Fruit fly (Drosophila melanogaster) whole organism: ENCODE data around the gene CG31300.

ENCODE experiments used
- CG8478 ChIP-seq: fragments of >200 bp; optimal IDR thresholded peaks from 2 replicates; lab custom pipeline; 2018; ENCODE audit warnings: inconsistent platforms
- Dll ChIP-seq: fragments of >200 bp; optimal IDR thresholded peaks from 2 replicates; lab custom pipeline; 2017
- EcR ChIP-seq, 2 experiments: fragments of >200 bp; optimal IDR thresholded peaks; 2 replicates each; lab custom pipeline; 2017; ENCODE audit warnings: missing biosample characterization in 2 of 2, missing genetic modification characterization in 2 of 2, missing genetic modification reagents in 2 of 2
- pan ChIP-seq: fragments of >200 bp; optimal IDR thresholded peaks from 2 replicates; lab custom pipeline; 2017
- psq ChIP-seq: fragments of >200 bp; optimal IDR thresholded peaks from 2 replicates; lab custom pipeline; 2017
- usp ChIP-seq: fragments of >200 bp; optimal IDR thresholded peaks from 2 replicates; lab custom pipeline; 2017; ENCODE audit warnings: missing biosample characterization, missing genetic modification characterization, mixed read lengths

The CG31300 gene

dm6 chr3R:25249145-25250141 lies 34.0 kb upstream of the CG31300 start, which contains the start of gene Nup358:
Nup358 (plus strand) TSS chr3R:25249348.
- no peak for TF ChIP-seq usp (GFP tag; lab: Kevin White, UChicago)
- TF ChIP-seq EcR (GFP tag; optimal IDR thresholded peaks at IDR 0.05; lab: Kevin White, UChicago) = no peak
- no peak for TF ChIP-seq Dll (lab: Kevin White, UChicago)
- TF ChIP-seq pan (lab: Kevin White, UChicago) = no peak
- TF ChIP-seq psq (lab: Kevin White, UChicago) = no peak
- TF ChIP-seq CG8478 (lab: Kevin White, UChicago) = no peak

DNA sequence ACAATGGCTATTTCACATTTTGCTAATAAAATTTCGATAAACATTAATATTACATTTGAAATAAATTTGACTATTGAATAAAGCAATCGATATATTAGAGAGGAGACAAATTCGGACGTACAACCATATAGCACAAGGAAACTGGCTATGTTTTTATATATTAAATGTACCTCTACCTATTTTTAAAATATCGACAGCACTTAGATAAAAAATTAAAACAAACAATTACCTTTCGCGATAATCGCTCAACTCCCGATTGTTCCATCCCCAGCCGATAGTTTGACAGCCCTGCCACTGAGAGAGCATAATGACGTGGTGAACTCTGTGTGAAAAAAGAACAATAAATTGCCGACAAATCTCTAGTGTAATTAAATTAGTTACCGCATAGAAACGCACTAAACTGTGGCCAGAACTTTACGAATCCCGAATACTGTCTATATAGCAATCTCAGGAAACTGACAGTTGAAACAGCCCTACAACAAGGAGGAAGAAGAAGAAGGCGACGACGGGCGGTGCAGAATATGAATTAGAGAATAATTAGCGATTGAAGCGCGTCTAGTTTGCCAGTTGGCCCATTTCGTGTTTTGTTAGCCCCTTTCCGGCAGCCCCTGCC lies 24.7 kb upstream of the CG31300 start, which contains the start of gene CG11857:
Gene CG11857 (plus strand): TSS at position 271 of the 613 bp plus-strand sequence.
- TF ChIP-seq psq (lab: Kevin White, UChicago) = no peak
- TF ChIP-seq CG8478 (lab: Kevin White, UChicago) = no peak
- no peak for TF ChIP-seq pan (lab: Kevin White, UChicago)
- TF ChIP-seq EcR (GFP tag; optimal IDR thresholded peaks at IDR 0.05; lab: Kevin White, UChicago) = no peak
- TF ChIP-seq usp (GFP tag; lab: Kevin White, UChicago) = no peak

- TF ChIP-seq usp (GFP tag; lab: Kevin White, UChicago) (no peak), CG8478 (lab: Kevin White, UChicago) (no peak), pan (lab: Kevin White, UChicago) (no peak)
Measured at dm6 chr3R:25260670-25261069, 22.8 kb upstream of the CG31300 start.

- TF ChIP-seq EcR (GFP tag; optimal IDR thresholded peaks at IDR 0.05; lab: Kevin White, UChicago) (no peak), pan (lab: Kevin White, UChicago) (no peak), Dll (lab: Kevin White, UChicago) (no peak), usp (GFP tag; lab: Kevin White, UChicago) (no peak), psq (lab: Kevin White, UChicago) (no peak), CG8478 (lab: Kevin White, UChicago) (no peak)
Measured at dm6 chr3R:25262322-25262761, 21.1 kb upstream of the CG31300 start, which contains the start of the genes Kdsr and CG11858. Kdsr (minus strand) TSS chr3R:25262498. CG11858 (plus strand) TSS chr3R:25262741.

DNA sequence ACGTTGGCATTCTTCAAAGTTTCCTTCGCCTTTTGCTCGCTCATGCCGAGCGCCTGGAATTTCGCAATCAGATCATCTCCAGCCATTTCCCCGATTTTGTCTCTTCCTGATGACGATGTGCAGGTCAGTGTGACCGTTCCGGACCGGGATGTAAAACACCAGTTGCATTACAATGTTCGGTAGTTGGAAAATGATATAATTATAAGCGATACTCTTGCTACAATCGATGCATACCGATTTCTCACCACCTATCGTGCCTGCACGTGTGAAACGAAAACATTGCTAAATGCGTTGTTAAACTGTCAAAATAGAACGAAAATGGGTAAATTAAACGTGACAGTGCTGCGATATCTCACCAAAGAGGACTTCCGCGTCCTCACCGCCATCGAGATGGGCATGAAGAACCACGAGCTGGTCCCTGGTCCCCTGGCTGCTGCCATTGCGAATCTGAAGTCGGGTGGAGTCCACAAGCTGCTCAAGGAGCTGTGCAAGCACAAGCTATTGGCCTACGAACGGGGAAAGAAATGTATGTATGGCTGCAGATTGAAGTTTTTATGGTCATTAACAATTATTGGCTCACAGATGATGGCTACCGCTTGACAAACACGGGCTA lies 17.7 kb upstream of the CG31300 start, which contains the start of the genes GlnRS and RIOK2:
Gene GlnRS (minus strand): TSS at position 133 of the 613 bp plus-strand sequence.
Gene RIOK2 (plus strand): TSS at position 256 of the 613 bp plus-strand sequence.
- TF ChIP-seq CG8478 (lab: Kevin White, UChicago) = no peak
- no peak for TF ChIP-seq usp (GFP tag; lab: Kevin White, UChicago)
- no peak for TF ChIP-seq psq (lab: Kevin White, UChicago)
- no peak for TF ChIP-seq EcR (GFP tag; optimal IDR thresholded peaks at IDR 0.05; lab: Kevin White, UChicago)
- no peak for TF ChIP-seq Dll (lab: Kevin White, UChicago)
- no peak for TF ChIP-seq pan (lab: Kevin White, UChicago)

DNA sequence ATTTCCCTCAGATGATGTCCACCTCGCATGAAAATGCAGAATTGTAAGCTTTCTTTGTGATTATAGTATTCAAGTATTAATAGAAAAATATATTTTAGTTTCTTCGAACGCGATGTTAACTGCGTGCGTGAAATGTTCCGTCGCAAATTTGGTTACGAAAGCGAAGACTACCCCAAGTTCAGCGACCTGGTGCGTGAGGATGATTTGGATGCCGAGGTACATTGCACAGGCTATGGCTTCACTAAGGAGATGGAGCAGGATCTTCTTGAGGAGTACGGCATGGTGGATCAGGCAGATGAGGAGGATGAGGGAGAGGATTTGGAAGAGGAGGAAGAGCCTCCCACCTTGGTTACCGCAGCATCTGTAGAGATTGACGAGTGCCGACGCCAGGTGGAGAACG lies 16.7 kb upstream of the CG31300 start:
- TF ChIP-seq CG8478 (lab: Kevin White, UChicago) (no peak), pan (lab: Kevin White, UChicago) (no peak), usp (GFP tag; lab: Kevin White, UChicago) (no peak), EcR (GFP tag; optimal IDR thresholded peaks at IDR 0.05; lab: Kevin White, UChicago) (no peak), psq (lab: Kevin White, UChicago) (no peak), Dll (lab: Kevin White, UChicago) (no peak)

dm6 chr3R:25269909-25270308 lies 13.5 kb upstream of the CG31300 start, which contains the start of the genes CG11889 and CG11891:
CG11889 (plus strand) TSS chr3R:25270209.
CG11891 (plus strand) TSS chr3R:25270209.
- TF ChIP-seq psq (lab: Kevin White, UChicago) = no peak
- TF ChIP-seq CG8478 (lab: Kevin White, UChicago) = no peak
- TF ChIP-seq Dll (lab: Kevin White, UChicago) = no peak
- TF ChIP-seq pan (lab: Kevin White, UChicago) = no peak
- TF ChIP-seq usp (GFP tag; lab: Kevin White, UChicago) = no peak
- no peak for TF ChIP-seq EcR (GFP tag; optimal IDR thresholded peaks at IDR 0.05; lab: Kevin White, UChicago)

- no peak for TF ChIP-seq psq (lab: Kevin White, UChicago)
- no peak for TF ChIP-seq CG8478 (lab: Kevin White, UChicago)
- TF ChIP-seq EcR (GFP tag; optimal IDR thresholded peaks at IDR 0.05; lab: Kevin White, UChicago) = no peak
- TF ChIP-seq pan (lab: Kevin White, UChicago) = no peak
- TF ChIP-seq usp (GFP tag; lab: Kevin White, UChicago) = no peak
- TF ChIP-seq Dll (lab: Kevin White, UChicago) = no peak
Measured at dm6 chr3R:25273537-25273936, 9.9 kb upstream of the CG31300 start, which contains the start of gene CG11878. CG11878 (plus strand) TSS chr3R:25273837.

DNA sequence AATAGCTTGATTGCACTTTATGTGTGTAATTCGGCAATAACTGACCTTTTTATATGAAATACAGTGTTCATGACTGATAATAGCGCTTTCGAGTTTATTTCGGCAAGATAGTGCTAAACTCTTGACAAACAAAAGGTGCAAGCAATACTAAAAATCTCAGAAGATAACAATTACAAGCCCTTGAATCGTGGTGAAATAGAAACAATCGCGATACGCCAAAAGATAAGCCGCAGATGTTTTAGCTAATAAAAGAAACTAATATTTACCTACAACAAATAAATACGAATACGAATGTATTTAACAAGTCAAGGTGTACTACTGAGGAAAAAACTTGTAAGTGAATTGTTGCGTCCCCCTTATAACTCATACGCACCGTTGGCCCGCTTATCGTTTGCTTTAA lies 8.1 kb upstream of the CG31300 start:
- TF ChIP-seq usp (GFP tag; lab: Kevin White, UChicago) (no peak), EcR (GFP tag; optimal IDR thresholded peaks at IDR 0.05; lab: Kevin White, UChicago) (no peak), CG8478 (lab: Kevin White, UChicago) (no peak), Dll (lab: Kevin White, UChicago) (no peak), psq (lab: Kevin White, UChicago) (no peak), pan (lab: Kevin White, UChicago) (no peak)

DNA sequence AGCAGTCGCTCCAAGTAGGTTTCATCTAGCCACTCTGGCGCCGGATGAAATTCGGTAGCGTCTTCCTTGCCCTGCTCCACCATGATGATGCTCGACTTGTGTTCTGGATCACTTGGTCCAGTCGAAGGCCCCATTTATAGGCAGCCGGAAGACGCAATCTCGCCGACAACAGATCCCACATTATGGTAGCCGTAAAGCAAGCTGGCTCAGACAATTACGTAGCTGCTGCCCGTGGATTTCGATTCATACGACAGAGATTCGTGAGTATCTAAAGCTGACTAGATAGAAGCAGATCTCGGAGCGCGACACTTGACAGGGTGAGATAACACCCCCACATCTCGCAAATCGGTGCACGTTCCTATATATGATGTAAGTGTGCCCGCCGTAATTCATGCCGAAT lies 6.3 kb upstream of the CG31300 start, which contains the start of gene CG10513:
Gene CG10513 (minus strand): TSS at position 101 of the 400 bp plus-strand sequence.
- TF ChIP-seq EcR (GFP tag; optimal IDR thresholded peaks at IDR 0.05; lab: Kevin White, UChicago) (no peak), CG8478 (lab: Kevin White, UChicago) (no peak), pan (lab: Kevin White, UChicago) (no peak), psq (lab: Kevin White, UChicago) (no peak), Dll (lab: Kevin White, UChicago) (no peak), usp (GFP tag; lab: Kevin White, UChicago) (no peak)
